Worm (Caenorhabditis elegans) whole organism, L1 larva: ENCODE measurements around the gene R10D12.13.
A peak's percentile ranks its signal among the peaks of the same experiment; 100 is the strongest.

Experiments used
- C04F5.9 ChIP-seq: sonication (generic microtip); optimal IDR thresholded peaks from 2 replicates; lab custom pipeline; 2016; ENCODE audit warnings: missing genetic modification characterization, missing compliant biosample characterization
- C34B4.2 ChIP-seq: sonication (generic microtip); optimal IDR thresholded peaks from 2 replicates; lab custom pipeline; 2017; ENCODE audit warnings: mild to moderate bottlenecking, missing genetic modification characterization, missing compliant biosample characterization
- Y116A8C.19 ChIP-seq: sonication (generic microtip); optimal IDR thresholded peaks from 2 replicates; lab custom pipeline; 2016; ENCODE audit warnings: missing compliant biosample characterization, missing genetic modification characterization, borderline replicate concordance
- aha-1 ChIP-seq: fragments of 150-350 bp; optimal IDR thresholded peaks from 2 replicates; lab custom pipeline; 2014; ENCODE audit warnings: missing biosample characterization, missing genetic modification characterization
- alr-1 ChIP-seq: fragments of 200-800 bp; sonication (Bioruptor generic); optimal IDR thresholded peaks from 2 replicates; lab custom pipeline; 2018; ENCODE audit warnings: borderline replicate concordance, mild to moderate bottlenecking, missing genetic modification characterization, missing compliant biosample characterization
- aly-2 ChIP-seq: fragments of 150-350 bp; optimal IDR thresholded peaks from 2 replicates; lab custom pipeline; 2014; ENCODE audit warnings: missing biosample characterization, missing genetic modification characterization
- ceh-63 ChIP-seq: fragments of 200-800 bp; sonication (Bioruptor generic); optimal IDR thresholded peaks from 2 replicates; lab custom pipeline; 2018; ENCODE audit warnings: mild to moderate bottlenecking, missing genetic modification characterization, missing compliant biosample characterization
- ceh-8 ChIP-seq: fragments of 200-800 bp; sonication (Bioruptor generic); optimal IDR thresholded peaks from 2 replicates; lab custom pipeline; 2018; ENCODE audit warnings: mild to moderate bottlenecking, missing genetic modification characterization, moderate library complexity, missing compliant biosample characterization
- ceh-82 ChIP-seq, 3 experiments: fragments of 150-350 bp in 1 of 3; sonication (generic microtip) in 2 of 3; optimal IDR thresholded peaks; 2 replicates each; lab custom pipeline; 2014 to 2017; ENCODE audit warnings: missing biosample characterization in 3 of 3, missing genetic modification characterization in 3 of 3
- ceh-88 ChIP-seq: fragments of 200-800 bp; sonication (Bioruptor generic); IDR thresholded peaks from 2 replicates; pipeline ENCODE4 v1.3.6; 2022; ENCODE audit warnings: missing genetic modification characterization, missing compliant biosample characterization
- ceh-90 ChIP-seq: sonication (generic microtip); optimal IDR thresholded peaks from 2 replicates; lab custom pipeline; 2016; ENCODE audit warnings: missing genetic modification characterization, missing compliant biosample characterization
- dpl-1 ChIP-seq, 3 experiments: fragments of 150-350 bp in 2 of 3; sonication (generic microtip) in 1 of 3; optimal IDR thresholded peaks; 2 replicates each; lab custom pipeline; 2014 to 2017; ENCODE audit warnings: missing biosample characterization in 3 of 3, missing genetic modification characterization in 3 of 3, missing genetic modification reagents in 3 of 3
- dsc-1 ChIP-seq: sonication (generic microtip); optimal IDR thresholded peaks from 2 replicates; lab custom pipeline; 2016; ENCODE audit warnings: mild to moderate bottlenecking, missing genetic modification characterization, missing compliant biosample characterization
- egl-13 ChIP-seq: sonication (generic microtip); optimal IDR thresholded peaks from 2 replicates; lab custom pipeline; 2016; ENCODE audit warnings: missing genotype, missing genetic modification reagents, missing genetic modification characterization, missing compliant biosample characterization
- egl-27 ChIP-seq, 2 experiments: fragments of 150-350 bp in 1 of 2; sonication (generic microtip); optimal IDR thresholded peaks; 3 replicates each; lab custom pipeline; 2017 to 2018; ENCODE audit warnings: missing biosample characterization in 2 of 2, missing genetic modification characterization in 2 of 2, missing genetic modification reagents in 2 of 2
- elt-3 ChIP-seq, 6 experiments: fragments of 150-350 bp in 1 of 6; sonication (generic microtip); optimal IDR thresholded peaks; 2 replicates each; lab custom pipeline; 2017 to 2018; ENCODE audit warnings: missing biosample characterization in 6 of 6, missing genetic modification characterization in 6 of 6, inconsistent platforms in 1 of 6
- ets-5 ChIP-seq: fragments of 200-800 bp; sonication (Bioruptor generic); IDR thresholded peaks from 2 replicates; pipeline ENCODE4 v1.3.6; 2022; ENCODE audit warnings: missing genetic modification characterization, missing compliant biosample characterization
- fkh-4 ChIP-seq: sonication (generic microtip); optimal IDR thresholded peaks from 2 replicates; lab custom pipeline; 2016; ENCODE audit warnings: missing compliant biosample characterization, missing genetic modification characterization, borderline replicate concordance
- hlh-4 ChIP-seq: sonication (generic microtip); optimal IDR thresholded peaks from 2 replicates; lab custom pipeline; 2016; ENCODE audit warnings: mild to moderate bottlenecking, missing genetic modification characterization, missing compliant biosample characterization
- isw-1 ChIP-seq: fragments of 200-800 bp; sonication (Bioruptor generic); IDR thresholded peaks from 2 replicates; pipeline ENCODE4 v1.3.6; 2022; ENCODE audit warnings: missing genetic modification characterization, missing compliant biosample characterization
- lin-39 ChIP-seq: fragments of 150-350 bp; optimal IDR thresholded peaks from 2 replicates; lab custom pipeline; 2014; ENCODE audit warnings: missing biosample characterization, missing genetic modification reagents, missing genetic modification characterization
- lsy-2 ChIP-seq, 2 experiments: fragments of 150-350 bp; optimal IDR thresholded peaks; 2 replicates each; lab custom pipeline; 2014; ENCODE audit warnings: missing biosample characterization in 2 of 2, missing genetic modification characterization in 2 of 2
- mab-9 ChIP-seq: fragments of 200-800 bp; sonication (Bioruptor generic); IDR thresholded peaks from 2 replicates; pipeline ENCODE4 v1.3.6; 2022; ENCODE audit warnings: missing genetic modification reagents, missing genetic modification characterization, missing compliant biosample characterization
- mdl-1 ChIP-seq, 2 experiments: fragments of 150-350 bp; optimal IDR thresholded peaks; 2 replicates each; lab custom pipeline; 2014 to 2017; ENCODE audit warnings: missing biosample characterization in 2 of 2, missing genetic modification characterization in 2 of 2, inconsistent platforms in 1 of 2
- nhr-11 ChIP-seq: fragments of 150-350 bp; optimal IDR thresholded peaks from 2 replicates; lab custom pipeline; 2014; ENCODE audit warnings: missing biosample characterization, missing genetic modification characterization
- nhr-19 ChIP-seq: fragments of 200-800 bp; sonication (Bioruptor generic); conservative IDR thresholded peaks from 2 replicates; pipeline ENCODE4 v1.3.6; 2022; ENCODE audit warnings: missing genetic modification characterization, missing compliant biosample characterization
- nhr-28 ChIP-seq: fragments of 150-350 bp; optimal IDR thresholded peaks from 2 replicates; lab custom pipeline; 2014; ENCODE audit warnings: missing biosample characterization, missing genetic modification characterization
- nhr-71 ChIP-seq: sonication (generic microtip); optimal IDR thresholded peaks from 2 replicates; lab custom pipeline; 2016; ENCODE audit warnings: mild to moderate bottlenecking, missing genetic modification characterization, moderate library complexity, missing compliant biosample characterization
- nhr-84 ChIP-seq: sonication (generic microtip); optimal IDR thresholded peaks from 2 replicates; lab custom pipeline; 2017; ENCODE audit warnings: missing biosample characterization, missing genetic modification characterization
- pqm-1 ChIP-seq: sonication (generic microtip); optimal IDR thresholded peaks from 3 replicates; lab custom pipeline; 2017; ENCODE audit warnings: missing biosample characterization, missing genetic modification characterization
- skn-1 ChIP-seq: fragments of 150-350 bp; optimal IDR thresholded peaks from 2 replicates; lab custom pipeline; 2014; ENCODE audit warnings: missing biosample characterization, missing genetic modification characterization
- snu-23 ChIP-seq: sonication (generic microtip); optimal IDR thresholded peaks from 2 replicates; lab custom pipeline; 2016; ENCODE audit warnings: missing genetic modification characterization, missing compliant biosample characterization
- swsn-7 ChIP-seq: sonication (generic microtip); optimal IDR thresholded peaks from 2 replicates; lab custom pipeline; 2016; ENCODE audit warnings: missing genetic modification characterization, missing compliant biosample characterization
- unc-130 ChIP-seq: fragments of 150-350 bp; optimal IDR thresholded peaks from 2 replicates; lab custom pipeline; 2017; ENCODE audit warnings: missing biosample characterization, missing genetic modification characterization, inconsistent platforms
- unc-86 ChIP-seq: sonication (generic microtip); optimal IDR thresholded peaks from 2 replicates; lab custom pipeline; 2016; ENCODE audit warnings: missing genetic modification characterization, missing compliant biosample characterization
- vab-15 ChIP-seq: sonication (generic microtip); optimal IDR thresholded peaks from 2 replicates; lab custom pipeline; 2017; ENCODE audit warnings: missing genotype, mild to moderate bottlenecking, missing genetic modification characterization, missing compliant biosample characterization
- zip-4 ChIP-seq: fragments of 200-800 bp; sonication (Bioruptor generic); optimal IDR thresholded peaks from 2 replicates; lab custom pipeline; 2018; ENCODE audit warnings: mild to moderate bottlenecking, missing genetic modification characterization, moderate library complexity, missing compliant biosample characterization
- ztf-11 ChIP-seq, 2 experiments: sonication (generic microtip); optimal IDR thresholded peaks; 2 replicates each; lab custom pipeline; 2016 to 2017; ENCODE audit warnings: missing genetic modification characterization in 2 of 2, missing biosample characterization in 1 of 2, missing compliant biosample characterization in 1 of 2
- ztf-4 ChIP-seq: fragments of 150-350 bp; optimal IDR thresholded peaks from 2 replicates; lab custom pipeline; 2014; ENCODE audit warnings: missing biosample characterization, missing genetic modification characterization

Gene R10D12.13

DNA sequence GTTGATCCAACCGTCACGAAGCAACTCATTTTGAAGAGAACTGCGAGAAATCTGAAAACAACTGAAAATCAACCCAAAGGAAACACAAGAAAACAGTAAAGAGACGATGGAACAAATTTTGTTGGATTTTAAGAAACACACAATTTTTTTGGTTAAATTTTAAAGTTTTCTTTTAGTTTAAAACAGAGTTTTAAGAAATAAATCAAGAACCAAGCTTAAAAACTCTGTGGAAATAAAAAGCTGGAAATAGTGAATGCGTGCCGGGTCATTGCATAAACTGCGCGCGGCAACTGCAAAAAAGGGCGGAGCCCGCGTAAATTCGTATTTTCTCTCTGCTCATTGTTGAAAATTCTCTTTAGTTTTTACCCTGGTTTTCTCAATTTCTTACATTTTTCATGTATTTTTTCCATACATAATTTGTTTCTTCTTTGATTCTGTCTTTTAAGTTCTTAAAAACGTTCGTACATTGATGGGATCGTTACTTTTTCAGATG lies at the start of gene R10D12.13, which contains the start of gene algn-13 (continued):
- no peak for TF ChIP-seq ets-5 (GFP tag; lab: Robert Waterston, UW)
- TF ChIP-seq lsy-2 (tag; optimal IDR thresholded peaks at IDR 0.05; lab: Kevin White, UChicago): peak; percentile 59 to 67
- TF ChIP-seq elt-3 (tag; optimal IDR thresholded peaks at IDR 0.05; lab: Kevin White, UChicago): peak in 1 of 6 experiments; percentile 31
- no peak for TF ChIP-seq nhr-28 (tag; lab: Kevin White, UChicago)
- TF ChIP-seq ceh-82 (tag; optimal IDR thresholded peaks at IDR 0.05; lab: Kevin White, UChicago): peak; percentile 51 to 54 (median 52)
- peak; percentile 67 for TF ChIP-seq snu-23 (GFP tag; lab: Kevin White, UChicago)
- no peak for TF ChIP-seq ztf-4 (tag; lab: Kevin White, UChicago)
- TF ChIP-seq dsc-1 (tag; lab: Kevin White, UChicago): peak; percentile 65
- peak; percentile 27; the same call in 1 of the 2 replicates for TF ChIP-seq isw-1 (GFP tag; lab: Robert Waterston, UW)
- TF ChIP-seq nhr-11 (tag; lab: Kevin White, UChicago): peak; percentile 30
- TF ChIP-seq unc-86 (tag; lab: Kevin White, UChicago): peak; percentile 14
- TF ChIP-seq zip-4 (GFP tag; lab: Kevin White, UChicago): peak; percentile 6
- TF ChIP-seq nhr-19 (GFP tag; lab: Robert Waterston, UW): peak; percentile 52

- TF ChIP-seq mdl-1 (tag; optimal IDR thresholded peaks at IDR 0.05; lab: Kevin White, UChicago) (no peak), C34B4.2 (tag; lab: Kevin White, UChicago) (no peak), aly-2 (tag; lab: Kevin White, UChicago) (no peak), zip-4 (GFP tag; lab: Kevin White, UChicago) (no peak)
Measured at ce11 chrV:13915390-13915789, 46.8 kb upstream of the R10D12.13 start, which contains the start of gene gcy-32. Gene gcy-32 (minus strand): TSS chrV:13915490.

DNA sequence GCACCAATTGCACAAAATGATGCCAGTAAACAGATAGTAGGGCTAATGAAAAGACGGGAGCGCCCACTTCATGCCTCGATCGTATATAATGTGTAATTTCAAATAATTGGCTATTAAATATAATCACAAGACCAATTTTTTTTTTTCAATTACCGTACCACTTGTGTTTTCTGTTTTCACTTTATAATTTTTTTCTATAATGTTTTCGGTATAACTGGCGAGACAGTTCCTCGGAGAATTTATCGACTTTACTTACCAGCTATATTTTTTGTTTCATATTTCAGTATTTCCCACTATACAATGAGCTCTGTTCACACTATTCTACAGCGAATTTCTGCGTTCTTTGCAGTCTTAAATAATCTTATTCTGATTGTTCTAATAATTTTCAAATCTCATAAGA lies 46.0 kb upstream of the R10D12.13 start, which contains the start of gene str-252:
Gene str-252 (plus strand): TSS at position 301 of the 400 bp plus-strand sequence.
- TF ChIP-seq isw-1 (GFP tag; lab: Robert Waterston, UW): no peak
- TF ChIP-seq dpl-1 (GFP tag; optimal IDR thresholded peaks at IDR 0.05; lab: Kevin White, UChicago): no peak
- TF ChIP-seq egl-13: no peak
- TF ChIP-seq elt-3 (tag; optimal IDR thresholded peaks at IDR 0.05; lab: Kevin White, UChicago): no peak
- TF ChIP-seq C04F5.9 (tag; lab: Kevin White, UChicago): no peak
- TF ChIP-seq ztf-11 (tag; optimal IDR thresholded peaks at IDR 0.05; lab: Kevin White, UChicago): no peak

DNA sequence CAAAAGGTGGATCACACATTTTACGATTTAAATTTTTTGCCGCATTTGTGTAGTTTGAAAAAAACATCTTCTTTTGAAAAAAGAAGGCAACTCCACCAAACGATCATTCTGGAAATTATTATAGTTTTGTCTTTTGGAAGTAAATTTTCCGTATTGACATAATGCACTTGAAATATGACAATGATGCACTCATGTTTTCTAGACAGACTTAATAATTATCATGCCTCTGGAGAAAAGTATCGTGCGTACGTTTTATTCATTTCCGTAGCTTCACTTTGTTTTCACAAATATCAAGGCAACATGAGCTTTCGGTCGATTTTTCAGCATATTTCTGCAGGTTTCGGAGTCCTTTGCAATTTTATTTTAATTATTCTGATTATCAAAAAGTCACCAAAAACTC lies 43.9 kb upstream of the R10D12.13 start, which contains the start of gene str-250:
Gene str-250 (plus strand): TSS at position 301 of the 400 bp plus-strand sequence.
- TF ChIP-seq alr-1 (tag; lab: Kevin White, UChicago): no peak
- TF ChIP-seq fkh-4 (tag; lab: Kevin White, UChicago): no peak
- TF ChIP-seq swsn-7 (tag; lab: Kevin White, UChicago): no peak
- TF ChIP-seq skn-1 (tag; lab: Kevin White, UChicago): no peak
- TF ChIP-seq ceh-8 (GFP tag; lab: Kevin White, UChicago): no peak
- TF ChIP-seq aha-1 (tag; lab: Kevin White, UChicago): no peak
- no peak for TF ChIP-seq hlh-4
- TF ChIP-seq lin-39 (tag; lab: Kevin White, UChicago): no peak
- no peak for TF ChIP-seq ceh-88
- no peak for TF ChIP-seq unc-130
- TF ChIP-seq egl-27 (tag; optimal IDR thresholded peaks at IDR 0.05; lab: Kevin White, UChicago): no peak
- TF ChIP-seq nhr-84 (tag; lab: Kevin White, UChicago): no peak

DNA sequence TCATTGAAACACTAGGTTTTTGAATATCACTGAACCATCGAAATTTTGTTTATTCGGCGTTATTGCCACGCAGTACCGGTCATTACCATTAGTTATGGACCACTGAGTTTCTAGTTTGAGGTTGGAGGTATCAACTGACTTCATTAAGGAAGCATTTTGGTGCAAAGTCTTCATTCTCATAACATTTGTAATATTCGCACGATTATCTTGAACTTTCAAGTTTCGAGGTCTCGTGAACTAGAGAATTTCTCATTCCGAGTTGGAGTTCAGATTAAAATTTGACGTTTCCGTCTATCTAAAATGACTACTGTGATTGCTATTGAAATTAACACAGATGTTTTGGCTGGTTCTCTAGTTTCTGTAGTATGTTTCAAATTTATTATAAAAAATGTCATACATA lies 41.5 kb upstream of the R10D12.13 start, which contains the start of gene srx-42:
Gene srx-42 (plus strand): TSS at position 301 of the 400 bp plus-strand sequence.
- TF ChIP-seq pqm-1 (tag; lab: Kevin White, UChicago): no peak
- TF ChIP-seq ceh-63 (GFP tag; lab: Kevin White, UChicago): no peak
- TF ChIP-seq ceh-90: no peak
- TF ChIP-seq Y116A8C.19 (tag; lab: Kevin White, UChicago): no peak
- no peak for TF ChIP-seq lsy-2 (tag; optimal IDR thresholded peaks at IDR 0.05; lab: Kevin White, UChicago)
- no peak for TF ChIP-seq unc-86 (tag; lab: Kevin White, UChicago)
- no peak for TF ChIP-seq vab-15 (tag; lab: Kevin White, UChicago)
- TF ChIP-seq nhr-71: no peak
- TF ChIP-seq ztf-4 (tag; lab: Kevin White, UChicago): no peak
- no peak for TF ChIP-seq aha-1 (tag; lab: Kevin White, UChicago)
- no peak for TF ChIP-seq mab-9 (GFP tag; lab: Robert Waterston, UW)
